Worm (Caenorhabditis elegans) whole organism, mixed stage, embryonic: ENCODE data around the gene let-721.

Experiments used
- M03D4.4 ChIP-seq: sonication (generic microtip); optimal IDR thresholded peaks from 2 replicates; lab custom pipeline; 2017; ENCODE audit warnings: mild to moderate bottlenecking, missing genetic modification characterization, missing compliant biosample characterization
- bed-3 ChIP-seq: fragments of 200-800 bp; sonication (Bioruptor generic); optimal IDR thresholded peaks from 3 replicates; lab custom pipeline; 2018; ENCODE audit warnings: mild to moderate bottlenecking, missing genetic modification characterization, moderate library complexity, missing compliant biosample characterization
- blmp-1 ChIP-seq: fragments of 150-350 bp; optimal IDR thresholded peaks from 2 replicates; lab custom pipeline; 2014; ENCODE audit warnings: missing biosample characterization, missing genetic modification characterization
- ceh-39 ChIP-seq: fragments of 150-350 bp; optimal IDR thresholded peaks from 2 replicates; lab custom pipeline; 2014; ENCODE audit warnings: missing biosample characterization, missing genetic modification characterization
- ceh-43 ChIP-seq: fragments of 200-800 bp; sonication (Bioruptor generic); optimal IDR thresholded peaks from 2 replicates; lab custom pipeline; 2018; ENCODE audit warnings: mild to moderate bottlenecking, missing genetic modification characterization, moderate library complexity, missing compliant biosample characterization
- ceh-83 ChIP-seq: fragments of 200-800 bp; sonication (Bioruptor generic); optimal IDR thresholded peaks from 2 replicates; lab custom pipeline; 2018; ENCODE audit warnings: mild to moderate bottlenecking, missing genetic modification characterization, missing compliant biosample characterization
- ces-1 ChIP-seq: fragments of 150-350 bp; optimal IDR thresholded peaks from 2 replicates; lab custom pipeline; 2014; ENCODE audit warnings: missing biosample characterization, missing genetic modification reagents, missing genetic modification characterization
- cnd-1 ChIP-seq: fragments of 200-800 bp; sonication (Bioruptor generic); optimal IDR thresholded peaks from 2 replicates; lab custom pipeline; 2018; ENCODE audit warnings: mild to moderate bottlenecking, missing genetic modification characterization, missing compliant biosample characterization
- drap-1 ChIP-seq: fragments of 200-800 bp; sonication (Bioruptor generic); optimal IDR thresholded peaks from 3 replicates; lab custom pipeline; 2018; ENCODE audit warnings: mild to moderate bottlenecking, missing genetic modification characterization, missing compliant biosample characterization
- elt-1 ChIP-seq: sonication (generic microtip); optimal IDR thresholded peaks from 2 replicates; lab custom pipeline; 2017; ENCODE audit warnings: missing genetic modification characterization, mild to moderate bottlenecking, missing compliant biosample characterization, antibody characterized with exemption, moderate library complexity, borderline replicate concordance; ENCODE audit not compliant: insufficient read depth
- elt-3 ChIP-seq: fragments of 150-350 bp; optimal IDR thresholded peaks from 2 replicates; lab custom pipeline; 2014; ENCODE audit warnings: missing biosample characterization, missing genetic modification characterization
- flh-1 ChIP-seq: fragments of 200-800 bp; sonication (Bioruptor generic); optimal IDR thresholded peaks from 2 replicates; lab custom pipeline; 2018; ENCODE audit warnings: mild to moderate bottlenecking, missing genetic modification characterization, moderate library complexity, missing compliant biosample characterization
- ham-2 ChIP-seq: fragments of 200-800 bp; sonication (Bioruptor generic); optimal IDR thresholded peaks from 2 replicates; lab custom pipeline; 2018; ENCODE audit warnings: mild to moderate bottlenecking, missing genetic modification characterization, missing compliant biosample characterization
- hlh-1 ChIP-seq: fragments of 150-350 bp; optimal IDR thresholded peaks from 2 replicates; lab custom pipeline; 2014; ENCODE audit warnings: missing biosample characterization, missing genetic modification reagents, missing genetic modification characterization
- lin-13 ChIP-seq: fragments of 150-350 bp; optimal IDR thresholded peaks from 2 replicates; lab custom pipeline; 2014; ENCODE audit warnings: missing biosample characterization, missing genetic modification characterization
- lin-32 ChIP-seq: fragments of 200-800 bp; sonication (Bioruptor generic); optimal IDR thresholded peaks from 2 replicates; lab custom pipeline; 2018; ENCODE audit warnings: mild to moderate bottlenecking, missing genetic modification characterization, missing compliant biosample characterization
- lsy-2 ChIP-seq: fragments of 150-350 bp; optimal IDR thresholded peaks from 2 replicates; lab custom pipeline; 2014; ENCODE audit warnings: missing biosample characterization, missing genetic modification characterization
- mab-5 ChIP-seq: fragments of 150-350 bp; optimal IDR thresholded peaks from 2 replicates; lab custom pipeline; 2014; ENCODE audit warnings: missing biosample characterization, missing genetic modification characterization
- mep-1 ChIP-seq: fragments of 150-350 bp; optimal IDR thresholded peaks from 2 replicates; lab custom pipeline; 2017; ENCODE audit warnings: missing biosample characterization, missing genetic modification reagents, missing genetic modification characterization, inconsistent platforms
- mls-2 ChIP-seq: sonication (generic microtip); optimal IDR thresholded peaks from 2 replicates; lab custom pipeline; 2016; ENCODE audit warnings: mild to moderate bottlenecking, missing genetic modification characterization, moderate library complexity, missing compliant biosample characterization
- nhr-12 ChIP-seq: fragments of 150-350 bp; optimal IDR thresholded peaks from 2 replicates; lab custom pipeline; 2014; ENCODE audit warnings: missing biosample characterization, missing genetic modification characterization
- nhr-2 ChIP-seq: fragments of 150-350 bp; optimal IDR thresholded peaks from 2 replicates; lab custom pipeline; 2014; ENCODE audit warnings: missing biosample characterization, missing genetic modification characterization
- nhr-237 ChIP-seq: fragments of 150-350 bp; optimal IDR thresholded peaks from 2 replicates; lab custom pipeline; 2014; ENCODE audit warnings: missing biosample characterization, missing genetic modification characterization
- nhr-28 ChIP-seq: fragments of 150-350 bp; optimal IDR thresholded peaks from 2 replicates; lab custom pipeline; 2014; ENCODE audit warnings: missing biosample characterization, missing genetic modification characterization
- nhr-76 ChIP-seq: sonication (generic microtip); optimal IDR thresholded peaks from 2 replicates; lab custom pipeline; 2017; ENCODE audit warnings: missing biosample characterization, missing genetic modification characterization
- pha-4 ChIP-seq: fragments of 150-350 bp; optimal IDR thresholded peaks from 2 replicates; lab custom pipeline; 2018; ENCODE audit warnings: missing biosample characterization, missing genetic modification reagents, missing genetic modification characterization
- sem-2 ChIP-seq: fragments of 200-800 bp; sonication (Bioruptor generic); optimal IDR thresholded peaks from 2 replicates; lab custom pipeline; 2018; ENCODE audit warnings: mild to moderate bottlenecking, missing genetic modification characterization, missing compliant biosample characterization
- snpc-4 ChIP-seq: fragments of 150-350 bp; optimal IDR thresholded peaks from 2 replicates; lab custom pipeline; 2014; ENCODE audit warnings: missing biosample characterization, missing genetic modification characterization
- sptf-1 ChIP-seq: sonication (generic microtip); optimal IDR thresholded peaks from 2 replicates; lab custom pipeline; 2017; ENCODE audit warnings: mild to moderate bottlenecking, missing genetic modification characterization, moderate library complexity, missing compliant biosample characterization
- tbx-8 ChIP-seq: fragments of 200-800 bp; sonication (Bioruptor generic); optimal IDR thresholded peaks from 2 replicates; lab custom pipeline; 2018; ENCODE audit warnings: mild to moderate bottlenecking, missing genetic modification characterization, moderate library complexity, missing compliant biosample characterization
- unc-120 ChIP-seq: sonication (generic microtip); optimal IDR thresholded peaks from 2 replicates; lab custom pipeline; 2017; ENCODE audit warnings: missing genetic modification characterization, missing compliant biosample characterization; ENCODE audit not compliant: poor library complexity, severe bottlenecking
- unc-39 ChIP-seq: fragments of 150-350 bp; optimal IDR thresholded peaks from 2 replicates; lab custom pipeline; 2014; ENCODE audit warnings: missing biosample characterization, missing genetic modification characterization
- unc-62 ChIP-seq: fragments of 150-350 bp; optimal IDR thresholded peaks from 2 replicates; lab custom pipeline; 2014; ENCODE audit warnings: missing biosample characterization, missing genetic modification reagents, missing genetic modification characterization
- zip-8 ChIP-seq: fragments of 150-350 bp; optimal IDR thresholded peaks from 2 replicates; lab custom pipeline; 2014; ENCODE audit warnings: missing biosample characterization, missing genetic modification characterization
- ztf-11 ChIP-seq: fragments of 150-350 bp; optimal IDR thresholded peaks from 2 replicates; lab custom pipeline; 2014; ENCODE audit warnings: missing biosample characterization, missing genetic modification characterization

let-721 gene

ce11 chrIII:6459820-6460219 is 13.1 kb upstream of the let-721 start, which contains the start of gene algn-1:
TSS of gene algn-1 (plus strand) at chrIII:6460120.
- TF ChIP-seq unc-62: no peak
- no peak for TF ChIP-seq flh-1
- no peak for TF ChIP-seq ceh-83 (GFP tag; lab: Kevin White, UChicago)
- no peak for TF ChIP-seq sem-2
- TF ChIP-seq lsy-2: no peak
- TF ChIP-seq blmp-1 (tag; lab: Kevin White, UChicago): no peak
- TF ChIP-seq ham-2: no peak
- TF ChIP-seq elt-1 (tag; lab: Kevin White, UChicago): no peak
- no peak for TF ChIP-seq nhr-2 (tag; lab: Kevin White, UChicago)
- TF ChIP-seq, all 35 proteins: peak for 0

- TF ChIP-seq ceh-39 (tag; lab: Kevin White, UChicago): no peak
- no peak for TF ChIP-seq pha-4 (tag; lab: Kevin White, UChicago)
- TF ChIP-seq sptf-1 (tag; lab: Kevin White, UChicago): no peak
- no peak for TF ChIP-seq cnd-1 (tag; lab: Kevin White, UChicago)
- TF ChIP-seq elt-1 (tag; lab: Kevin White, UChicago): no peak
- no peak for TF ChIP-seq unc-120 (tag; lab: Kevin White, UChicago)
- no peak for TF ChIP-seq tbx-8 (GFP tag; lab: Kevin White, UChicago)
- TF ChIP-seq ham-2: no peak
- TF ChIP-seq mls-2 (tag; lab: Kevin White, UChicago): no peak
- no peak for TF ChIP-seq zip-8
Measured at ce11 chrIII:6454183-6454582, 7.5 kb upstream of the let-721 start, which contains the start of gene jhdm-1. TSS of gene jhdm-1 (plus strand) at chrIII:6454483.

DNA sequence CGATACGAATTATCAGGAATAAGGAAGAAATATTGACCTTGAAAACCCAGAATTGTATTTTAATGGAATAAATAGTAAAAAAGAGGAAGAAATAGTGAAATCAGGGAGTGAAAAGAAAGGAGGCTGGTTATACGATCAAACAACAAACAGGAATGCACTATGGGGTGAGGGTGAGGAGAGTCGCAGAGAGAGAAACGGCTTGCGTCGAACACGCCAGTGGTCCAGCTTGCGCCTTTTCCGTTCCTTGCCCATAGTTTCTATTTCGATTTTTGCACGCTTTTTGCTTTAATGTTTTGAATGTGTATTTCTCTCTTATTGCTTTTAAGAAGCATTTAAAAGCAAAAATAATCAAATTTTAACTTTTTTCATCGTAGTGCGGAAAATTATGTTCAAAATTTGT is 7.0 kb upstream of the let-721 start:
- TF ChIP-seq pha-4 (tag; lab: Kevin White, UChicago): peak; percentile 75
- peak; percentile 63 for TF ChIP-seq drap-1 (GFP tag; lab: Kevin White, UChicago)
- TF ChIP-seq lin-32 (GFP tag; lab: Kevin White, UChicago): no peak
- no peak for TF ChIP-seq nhr-76 (tag; lab: Kevin White, UChicago)
- peak; percentile 85 for TF ChIP-seq nhr-237 (tag; lab: Kevin White, UChicago)
- TF ChIP-seq ceh-83 (GFP tag; lab: Kevin White, UChicago): peak; percentile 51
- peak; percentile 86 for TF ChIP-seq sptf-1 (tag; lab: Kevin White, UChicago)
- TF ChIP-seq unc-62: no peak
- TF ChIP-seq lsy-2: peak; percentile 82
- TF ChIP-seq ztf-11: peak; percentile 41
- peak; percentile 83 for TF ChIP-seq lin-13 (tag; lab: Kevin White, UChicago)
- TF ChIP-seq elt-3: no peak
- TF ChIP-seq M03D4.4 (tag; lab: Kevin White, UChicago): peak; percentile 78
- TF ChIP-seq ceh-43: peak; percentile 7
- TF ChIP-seq nhr-28 (tag; lab: Kevin White, UChicago): no peak
- peak; percentile 51 for TF ChIP-seq blmp-1 (tag; lab: Kevin White, UChicago)
- TF ChIP-seq ham-2: peak; percentile 75
- peak; percentile 11 for TF ChIP-seq sem-2
- no peak for TF ChIP-seq nhr-2 (tag; lab: Kevin White, UChicago)
- TF ChIP-seq nhr-12 (tag; lab: Kevin White, UChicago): no peak
- TF ChIP-seq zip-8: no peak
- TF ChIP-seq elt-1 (tag; lab: Kevin White, UChicago): peak; percentile 35
- no peak for TF ChIP-seq snpc-4
- TF ChIP-seq ceh-39 (tag; lab: Kevin White, UChicago): no peak
- TF ChIP-seq unc-39 (tag; lab: Kevin White, UChicago): no peak
- TF ChIP-seq mep-1: peak; percentile 89
- no peak for TF ChIP-seq mab-5 (tag; lab: Kevin White, UChicago)
- peak; percentile 72 for TF ChIP-seq cnd-1 (tag; lab: Kevin White, UChicago)
- TF ChIP-seq tbx-8 (GFP tag; lab: Kevin White, UChicago): no peak
- TF ChIP-seq mls-2 (tag; lab: Kevin White, UChicago): peak; percentile 81
- peak; percentile 6 for TF ChIP-seq flh-1
- peak; percentile 5 for TF ChIP-seq bed-3 (GFP tag; lab: Kevin White, UChicago)
- TF ChIP-seq unc-120 (tag; lab: Kevin White, UChicago): peak; percentile 67
- TF ChIP-seq hlh-1 (tag; lab: Kevin White, UChicago): peak; percentile 37
- peak; percentile 25 for TF ChIP-seq ces-1 (GFP tag; lab: Kevin White, UChicago)
